Worm (Caenorhabditis elegans): ENCODE measurements around the gene str-181.

DNA sequence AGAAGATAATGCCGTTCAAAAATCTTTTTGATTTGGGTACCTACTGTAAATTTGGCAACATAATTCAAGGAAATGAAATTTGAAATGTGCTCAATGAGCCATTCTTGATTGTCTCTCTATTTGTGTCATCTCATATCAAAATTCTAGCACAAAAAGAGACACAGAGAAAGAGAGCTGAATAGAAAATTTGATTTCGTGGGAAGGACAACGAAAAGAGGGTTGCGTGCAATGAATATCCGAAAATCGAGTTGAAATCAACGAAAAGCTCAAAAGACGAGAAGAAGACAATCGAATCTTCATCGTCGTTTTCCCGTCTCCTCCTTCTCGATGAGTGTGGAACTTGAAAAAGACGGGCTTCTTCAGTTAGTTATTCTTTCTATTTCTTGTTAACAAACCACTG lies 29.3 kb upstream of the str-181 start, which contains the start of gene C15C8.5:
- TF ChIP-seq nhr-12 (tag; optimal IDR thresholded peaks at IDR 0.05): no peak
- TF ChIP-seq fos-1 (tag; optimal IDR thresholded peaks at IDR 0.05): no peak
- TF ChIP-seq aha-1 (tag; optimal IDR thresholded peaks at IDR 0.05): no peak
- no peak for TF ChIP-seq lin-13 (GFP tag; optimal IDR thresholded peaks at IDR 0.05)
- TF ChIP-seq nhr-77 (tag; optimal IDR thresholded peaks at IDR 0.05): no peak
- TF ChIP-seq ztf-4 (tag; optimal IDR thresholded peaks at IDR 0.05): no peak
- no peak for TF ChIP-seq unc-62 (GFP tag; optimal IDR thresholded peaks at IDR 0.05)
- TF ChIP-seq snpc-4 (tag; optimal IDR thresholded peaks at IDR 0.05): no peak
- TF ChIP-seq nhr-237 (tag; optimal IDR thresholded peaks at IDR 0.05): no peak
- no peak for TF ChIP-seq ceh-63 (GFP tag; optimal IDR thresholded peaks at IDR 0.05)
- TF ChIP-seq elt-2 (tag; optimal IDR thresholded peaks at IDR 0.05): no peak
- TF ChIP-seq pax-3 (tag; optimal IDR thresholded peaks at IDR 0.05): no peak
- TF ChIP-seq efl-1 (optimal IDR thresholded peaks at IDR 0.05): no peak
- no peak for TF ChIP-seq efl-1 (GFP tag; optimal IDR thresholded peaks at IDR 0.05 in 1 of 2)
- TF ChIP-seq ama-1 (optimal IDR thresholded peaks at IDR 0.05): no peak

All from whole organism, L1 larva.